Worm (Caenorhabditis elegans): ENCODE data around the gene Y50D4A.4.

DNA sequence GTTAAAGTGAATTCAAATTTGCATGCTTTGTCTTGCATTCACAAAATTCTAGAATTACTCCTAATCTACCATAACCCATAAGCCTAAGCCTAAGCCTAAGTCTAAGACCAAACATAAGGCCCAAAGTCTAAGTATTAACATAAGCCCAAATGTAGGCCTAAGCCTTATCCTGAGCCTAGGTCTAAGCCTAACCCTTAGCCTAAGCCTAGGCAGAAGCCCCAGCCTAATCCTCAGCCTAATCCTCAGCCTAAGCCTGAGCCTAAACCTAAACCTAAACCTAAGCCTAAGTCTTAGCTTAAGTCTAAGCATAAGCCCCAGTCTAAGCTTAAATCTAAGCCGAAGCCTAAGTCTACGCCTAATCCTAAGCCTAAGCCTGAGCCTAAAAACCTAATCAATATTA is 25.3 kb downstream of the Y50D4A.4 start:
- TF ChIP-seq ztf-22 (GFP tag; optimal IDR thresholded peaks at IDR 0.05), result no peak
- TF ChIP-seq ztf-28 (GFP tag; IDR thresholded peaks at IDR 0.05), result no peak
- TF ChIP-seq K11D2.4 (GFP tag; IDR thresholded peaks at IDR 0.05), result no peak
- TF ChIP-seq attf-5 (GFP tag; optimal IDR thresholded peaks at IDR 0.05), result no peak
- TF ChIP-seq unc-62 (GFP tag; optimal IDR thresholded peaks at IDR 0.05), result no peak
- TF ChIP-seq unc-130 (GFP tag; optimal IDR thresholded peaks at IDR 0.05), result no peak
- no peak for TF ChIP-seq ekl-4 (GFP tag; IDR thresholded peaks at IDR 0.05)
- no peak for TF ChIP-seq madf-10 (tag; optimal IDR thresholded peaks at IDR 0.05)
- TF ChIP-seq sea-2 (GFP tag; IDR thresholded peaks at IDR 0.05), result no peak
- TF ChIP-seq hrde-1 (tag; optimal IDR thresholded peaks at IDR 0.05; ENCODE audit: borderline replicate concordance), result no peak
- TF ChIP-seq C17E4.6 (GFP tag; IDR thresholded peaks at IDR 0.05), result no peak
- TF ChIP-seq ccch-3 (GFP tag; optimal IDR thresholded peaks at IDR 0.05), result no peak
- TF ChIP-seq efl-1 (GFP tag; optimal IDR thresholded peaks at IDR 0.05), result no peak
- no peak for TF ChIP-seq egrh-3 (GFP tag; IDR thresholded peaks at IDR 0.05)

All from whole organism, young adult.